Fruit fly (Drosophila melanogaster): ENCODE measurements around the gene Tk.
A peak's percentile ranks its signal among the peaks of the same experiment; 100 is the strongest.

Gene Tk

DNA sequence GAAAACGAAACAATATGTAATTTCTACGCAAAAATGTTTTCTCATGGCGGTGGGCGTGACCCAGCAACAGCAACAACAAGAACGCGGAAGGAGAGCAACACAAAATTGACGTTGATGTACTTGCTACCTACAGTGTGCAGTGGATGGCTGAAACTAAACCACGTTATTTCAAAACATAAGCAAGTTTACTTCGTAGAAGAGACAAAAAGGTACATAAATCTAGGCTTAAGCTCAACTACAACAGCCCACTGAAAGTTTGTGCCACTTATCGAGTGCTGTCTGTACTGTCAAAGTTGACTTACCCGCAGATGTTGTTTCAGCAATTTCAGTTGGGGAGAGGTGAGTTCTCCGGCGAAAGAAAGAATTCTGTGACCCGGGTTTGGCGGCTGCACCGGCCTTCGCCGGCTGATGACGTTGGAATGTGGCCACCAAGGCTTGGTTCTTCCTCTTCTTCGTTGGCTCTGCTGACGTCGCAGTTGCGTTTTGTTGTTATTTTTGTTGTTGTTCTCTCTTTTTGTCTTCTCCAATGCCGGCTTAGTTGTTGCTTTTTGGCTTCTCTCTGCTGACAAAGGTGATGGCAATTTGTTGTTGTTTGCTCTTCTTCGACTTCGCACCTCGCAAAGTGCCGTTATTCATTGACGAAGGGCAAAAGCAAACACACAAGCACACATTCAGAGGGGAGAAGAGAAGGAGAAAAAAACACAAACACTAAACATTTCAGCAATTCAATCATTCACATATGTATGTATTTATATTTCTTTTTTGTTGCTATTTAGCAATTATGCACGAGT lies 58.0 kb downstream of the Tk start:
- TF ChIP-seq grau (tag; optimal IDR thresholded peaks at IDR 0.05) (peak; percentile 84), Oli (tag; optimal IDR thresholded peaks at IDR 0.05) (peak; percentile 18), Ada2b (GFP tag; IDR thresholded peaks at IDR 0.05) (0 out of 2 replicates have a peak, but pooled peaks have one; percentile 17), Doc2 (GFP tag; IDR thresholded peaks at IDR 0.05) (no peak), CG11247 (GFP tag; IDR thresholded peaks at IDR 0.05) (0 out of 2 replicates have a peak, but pooled peaks have one; percentile 18), CG34422 (GFP tag; IDR thresholded peaks at IDR 0.05) (peak; percentile 8; the same call in 1 of the 3 replicates), CG32767 (GFP tag; IDR thresholded peaks at IDR 0.05) (0 out of 2 replicates have a peak, but pooled peaks have one; percentile 25), CG9932 (GFP tag; IDR thresholded peaks at IDR 0.05) (0 out of 2 replicates have a peak, but pooled peaks have one; percentile 30), CG10654 (GFP tag; optimal IDR thresholded peaks at IDR 0.05) (peak; percentile 12), CG16863 (GFP tag; optimal IDR thresholded peaks at IDR 0.05) (peak; percentile 23), CG1603 (tag; optimal IDR thresholded peaks at IDR 0.05) (peak; percentile 46), ind (GFP tag; optimal IDR thresholded peaks at IDR 0.05) (peak; percentile 19), CG10267 (tag; optimal IDR thresholded peaks at IDR 0.05) (no peak), CoRest (tag; optimal IDR thresholded peaks at IDR 0.05) (no peak), CG18599 (GFP tag; optimal IDR thresholded peaks at IDR 0.05) (peak; percentile 34), lmd (GFP tag; IDR thresholded peaks at IDR 0.05) (peak; percentile 56), tx (GFP tag; optimal IDR thresholded peaks at IDR 0.05) (no peak), Hmr (GFP tag; optimal IDR thresholded peaks at IDR 0.05) (peak; percentile 26), sqz (GFP tag; optimal IDR thresholded peaks at IDR 0.05) (peak; percentile 16), CG1024 (GFP tag; IDR thresholded peaks at IDR 0.05) (0 out of 2 replicates have a peak, but pooled peaks have one; percentile 5), CG14441 (GFP tag; IDR thresholded peaks at IDR 0.05) (peak; percentile 52; the same call in 1 of the 2 replicates), ems (GFP tag; optimal IDR thresholded peaks at IDR 0.05) (peak; percentile 25), CG10147 (GFP tag; optimal IDR thresholded peaks at IDR 0.05) (no peak), eyg (GFP tag; optimal IDR thresholded peaks at IDR 0.05) (no peak), ranshi (GFP tag; IDR thresholded peaks at IDR 0.05) (peak; percentile 62; the same call in 1 of the 2 replicates), sisA (GFP tag; IDR thresholded peaks at IDR 0.05) (peak; percentile 43), ci (GFP tag; IDR thresholded peaks at IDR 0.05) (peak; percentile 27; the same call in 2 of the 3 replicates), CG8359 (GFP tag; optimal IDR thresholded peaks at IDR 0.05; ENCODE audit: borderline replicate concordance) (no peak), CG2202 (tag; optimal IDR thresholded peaks at IDR 0.05) (no peak), tgo (GFP tag; IDR thresholded peaks at IDR 0.05) (0 out of 3 replicates have a peak, but pooled peaks have one; percentile 15), CG7839 (tag; optimal IDR thresholded peaks at IDR 0.05) (peak; percentile 34), cg (GFP tag; optimal IDR thresholded peaks at IDR 0.05) (no peak), nmo (GFP tag; optimal IDR thresholded peaks at IDR 0.05) (peak; percentile 4), Ptx1 (GFP tag; IDR thresholded peaks at IDR 0.05) (peak; percentile 41; the same call in 1 of the 2 replicates), Aef1 (GFP tag; IDR thresholded peaks at IDR 0.05) (peak; percentile 33; the same call in 2 of the 3 replicates), crol (GFP tag; IDR thresholded peaks at IDR 0.05) (peak; percentile 43), Hr51 (GFP tag; optimal IDR thresholded peaks at IDR 0.05) (peak in 1 of 2 experiments; percentile 22), al (GFP tag; IDR thresholded peaks at IDR 0.05) (peak; percentile 29; the same call in 1 of the 2 replicates), her (GFP tag; optimal IDR thresholded peaks at IDR 0.05) (no peak), CG13894 (tag; optimal IDR thresholded peaks at IDR 0.05) (no peak), CG11504 (tag; optimal IDR thresholded peaks at IDR 0.05) (peak; percentile 29), CG3281 (GFP tag; optimal IDR thresholded peaks at IDR 0.05) (peak; percentile 38), HmgZ (tag; optimal IDR thresholded peaks at IDR 0.05) (no peak), Ets65A (GFP tag) (peak; percentile 62), CG8290 (GFP tag; optimal IDR thresholded peaks at IDR 0.05) (no peak), CG8290 (tag; optimal IDR thresholded peaks at IDR 0.05) (peak in 1 of 2 experiments; percentile 73), dati (GFP tag; IDR thresholded peaks at IDR 0.05) (no peak), CG4360 (GFP tag; IDR thresholded peaks at IDR 0.05) (peak; percentile 80), CG7786 (GFP tag; optimal IDR thresholded peaks at IDR 0.05) (peak; percentile 15)
